Fruit fly (Drosophila melanogaster) whole organism, pupa: ENCODE data around the gene DENR.

ENCODE experiments used
- CG13204 ChIP-seq: fragments of 200-800 bp; sonication (Bioruptor generic); optimal IDR thresholded peaks from 2 replicates; lab custom pipeline; 2018; ENCODE audit warnings: missing biosample characterization, mild to moderate bottlenecking, missing genetic modification characterization, moderate library complexity
- CG34367 ChIP-seq: fragments of 200-800 bp; sonication (Bioruptor generic); optimal IDR thresholded peaks from 2 replicates; lab custom pipeline; 2018; ENCODE audit warnings: missing biosample characterization, mild to moderate bottlenecking, missing genetic modification characterization
- CG4496 ChIP-seq: fragments of 200-800 bp; sonication (Bioruptor generic); IDR thresholded peaks from 3 replicates; pipeline ENCODE4 v1.3.6; 2022; ENCODE audit warnings: missing biosample characterization, missing genetic modification characterization
- CG8159 ChIP-seq: fragments of 200-800 bp; sonication (Bioruptor generic); optimal IDR thresholded peaks from 3 replicates; lab custom pipeline; 2018; ENCODE audit warnings: missing biosample characterization, mild to moderate bottlenecking, missing genetic modification characterization, moderate library complexity
- EcR ChIP-seq: fragments of 200-800 bp; sonication (Bioruptor generic); optimal IDR thresholded peaks from 3 replicates; lab custom pipeline; 2019; ENCODE audit warnings: missing biosample characterization, missing genetic modification characterization, mild to moderate bottlenecking, moderate library complexity, missing genetic modification reagents
- Snoo ChIP-seq: fragments of 200-800 bp; sonication (Bioruptor generic); optimal IDR thresholded peaks from 3 replicates; lab custom pipeline; 2017; ENCODE audit warnings: missing biosample characterization, mild to moderate bottlenecking, missing genetic modification characterization, inconsistent platforms

DNA sequence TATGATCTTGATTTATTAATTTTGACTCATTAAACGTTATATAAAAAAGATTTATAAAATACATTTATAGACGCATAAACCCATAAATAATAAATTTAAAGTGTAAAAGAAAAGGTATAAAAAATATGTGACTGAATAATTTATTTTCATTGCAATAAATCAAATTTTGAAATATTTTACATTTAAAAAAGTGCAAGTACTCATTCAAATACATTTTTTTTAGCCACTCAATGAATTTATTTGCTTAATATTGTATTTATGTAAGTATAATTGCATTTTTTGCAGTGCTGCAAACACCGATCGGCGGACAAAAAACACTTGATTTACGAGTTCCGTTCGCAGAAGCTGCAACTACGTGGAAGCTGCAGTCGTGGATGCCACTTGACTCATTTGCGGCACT lies 26.6 kb downstream of the DENR start:
- TF ChIP-seq CG34367 (tag; lab: Kevin White, UChicago) (no peak), EcR (no peak), CG13204 (GFP tag; lab: Kevin White, UChicago) (no peak), Snoo (tag; lab: Kevin White, UChicago) (no peak), CG4496 (GFP tag; lab: Robert Waterston, UW) (no peak), CG8159 (tag; lab: Kevin White, UChicago) (peak; percentile 38)
